Fruit fly (Drosophila melanogaster): ENCODE data around the gene Hmgcr.

Gene Hmgcr

DNA sequence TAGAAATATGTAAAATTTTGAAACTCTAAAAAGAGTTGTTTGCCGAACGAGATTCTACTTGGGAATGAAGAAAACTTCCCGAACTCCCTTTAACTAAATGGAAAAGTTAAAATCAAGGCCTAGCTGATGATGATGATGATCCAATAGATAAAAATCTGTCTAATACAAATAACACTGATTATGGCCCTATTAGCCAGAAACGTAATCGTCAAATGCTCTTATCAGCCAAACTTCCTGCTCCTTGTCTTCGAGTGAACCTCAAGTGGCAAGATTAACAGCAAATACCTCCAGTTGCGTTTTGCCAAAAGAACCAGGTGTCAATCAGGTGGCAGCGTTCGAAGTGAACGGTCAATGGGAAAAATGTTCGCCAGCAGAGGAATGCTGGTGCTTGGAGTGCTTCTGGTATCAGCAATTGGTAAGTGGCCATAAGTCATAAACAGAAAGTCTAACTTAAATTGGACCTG, 32.8 kb upstream of the Hmgcr start, which contains the start of the genes CG31468 and Gba1a (continued):
- TF ChIP-seq exex (tag; optimal IDR thresholded peaks at IDR 0.05) (peak; percentile 72), CG17829 (tag; optimal IDR thresholded peaks at IDR 0.05) (no peak), Nf-YC (tag; optimal IDR thresholded peaks at IDR 0.05) (no peak), Dref (GFP tag; IDR thresholded peaks at IDR 0.05) (no peak), Dip2 (GFP tag; IDR thresholded peaks at IDR 0.05) (no peak), Awh (GFP tag; IDR thresholded peaks at IDR 0.05) (no peak), NfI (GFP tag; optimal IDR thresholded peaks at IDR 0.05) (no peak), sug (tag; optimal IDR thresholded peaks at IDR 0.05) (peak; percentile 26)

DNA sequence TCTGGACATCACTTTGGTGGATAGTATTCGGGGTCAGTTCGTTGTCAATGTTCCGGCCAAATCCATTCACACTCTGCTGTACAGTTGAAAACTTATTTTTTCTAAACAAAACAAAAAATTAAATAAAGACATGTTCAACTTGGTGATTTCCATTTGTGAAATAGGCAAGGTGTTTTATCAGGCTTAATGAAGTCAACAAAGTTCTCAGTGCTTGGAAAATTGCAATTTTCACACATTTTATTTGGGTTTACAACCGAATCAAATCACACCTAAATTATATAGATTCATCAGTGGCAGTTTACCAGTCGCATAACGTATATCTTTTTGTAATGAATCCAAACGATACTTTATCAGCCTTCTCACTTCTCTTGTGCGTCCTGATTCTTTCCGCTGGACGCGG, 30.7 kb upstream of the Hmgcr start, which contains the start of gene Qsox4:
Gene Qsox4 (plus strand): TSS at position 301 of the 400 bp plus-strand sequence.
- TF ChIP-seq CG42726 (GFP tag; IDR thresholded peaks at IDR 0.05; ENCODE audit: partially characterized antibody) (no peak), CG12236 (GFP tag; optimal IDR thresholded peaks at IDR 0.05) (no peak), Dek (tag; optimal IDR thresholded peaks at IDR 0.05) (no peak), CG30431 (GFP tag; optimal IDR thresholded peaks at IDR 0.05) (no peak), Hr3 (GFP tag; optimal IDR thresholded peaks at IDR 0.05) (no peak), CG14860 (GFP tag; IDR thresholded peaks at IDR 0.05; ENCODE audit: partially characterized antibody) (no peak), Dp (GFP tag; optimal IDR thresholded peaks at IDR 0.05) (no peak), CG18619 (GFP tag; optimal IDR thresholded peaks at IDR 0.05) (no peak), MESR4 (GFP tag; optimal IDR thresholded peaks at IDR 0.05) (no peak), MTF-1 (GFP tag; optimal IDR thresholded peaks at IDR 0.05; ENCODE audit: borderline replicate concordance) (no peak), gem (tag; optimal IDR thresholded peaks at IDR 0.05) (no peak), Dad (GFP tag; optimal IDR thresholded peaks at IDR 0.05) (no peak), sug (tag; optimal IDR thresholded peaks at IDR 0.05) (no peak), CG8478 (optimal IDR thresholded peaks at IDR 0.05) (no peak), CG16815 (GFP tag; optimal IDR thresholded peaks at IDR 0.05) (no peak), cato (GFP tag; optimal IDR thresholded peaks at IDR 0.05; ENCODE audit: borderline replicate concordance) (no peak), gcm (GFP tag; optimal IDR thresholded peaks at IDR 0.05) (no peak), schlank (tag; optimal IDR thresholded peaks at IDR 0.05) (no peak), Antp (GFP tag; optimal IDR thresholded peaks at IDR 0.05) (no peak)

DNA sequence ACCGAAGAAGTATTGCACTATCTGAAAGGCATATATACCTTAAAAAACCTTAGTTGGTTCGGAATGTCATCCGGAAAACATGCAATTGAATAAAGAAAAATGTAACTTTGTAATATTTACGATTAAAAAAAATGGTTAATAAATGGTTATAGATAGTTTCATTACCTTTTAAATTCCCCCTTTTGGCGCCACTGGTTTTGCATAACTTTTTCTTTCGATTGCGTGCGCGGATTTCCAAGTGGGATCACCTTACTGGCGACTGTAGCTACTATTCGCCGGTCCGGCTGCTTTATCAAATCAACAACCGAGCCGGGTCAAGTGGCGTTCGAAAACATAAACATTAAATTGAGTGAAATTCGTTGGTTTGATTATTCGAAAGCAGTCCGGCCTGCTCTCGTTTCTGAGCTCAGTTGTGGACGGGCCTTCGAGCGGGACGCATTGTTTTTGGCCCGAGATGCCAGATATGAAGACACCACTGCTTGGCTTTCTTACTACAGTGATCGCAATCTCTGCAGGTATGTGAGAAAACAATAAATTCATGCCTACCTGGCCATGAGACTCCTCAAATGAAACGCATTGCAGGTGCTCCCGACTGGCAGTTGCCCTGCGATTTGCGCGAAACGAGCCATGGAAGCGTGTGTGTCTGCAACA, 28.6 kb upstream of the Hmgcr start, which contains the start of gene Gba1b:
Gene Gba1b (plus strand): TSS at position 422 of the 651 bp plus-strand sequence.
- no peak for TF ChIP-seq ftz-f1 (GFP tag; optimal IDR thresholded peaks at IDR 0.05)
- TF ChIP-seq CG17359 (tag; optimal IDR thresholded peaks at IDR 0.05): peak; percentile 3
- TF ChIP-seq pho (GFP tag; optimal IDR thresholded peaks at IDR 0.05): no peak
- TF ChIP-seq CG8089 (GFP tag; optimal IDR thresholded peaks at IDR 0.05): no peak
- TF ChIP-seq CG4282 (GFP tag; optimal IDR thresholded peaks at IDR 0.05): no peak
- TF ChIP-seq CG17802 (tag; optimal IDR thresholded peaks at IDR 0.05): peak; percentile 75
- no peak for TF ChIP-seq vfl (GFP tag; optimal IDR thresholded peaks at IDR 0.05)
- TF ChIP-seq CG14710 (tag; optimal IDR thresholded peaks at IDR 0.05): no peak
- no peak for TF ChIP-seq dimm (GFP tag; IDR thresholded peaks at IDR 0.05)
- TF ChIP-seq nerfin-2 (GFP tag; IDR thresholded peaks at IDR 0.05; ENCODE audit: partially characterized antibody): no peak
- no peak for TF ChIP-seq usp (GFP tag; optimal IDR thresholded peaks at IDR 0.05)
- TF ChIP-seq CG12219 (GFP tag; optimal IDR thresholded peaks at IDR 0.05): no peak
- no peak for TF ChIP-seq Gug (GFP tag; IDR thresholded peaks at IDR 0.05)
- TF ChIP-seq CG2199 (GFP tag; IDR thresholded peaks at IDR 0.05): 0 out of 3 replicates have a peak, but pooled peaks have one; percentile 61
- TF ChIP-seq CG1233 (GFP tag; optimal IDR thresholded peaks at IDR 0.05): no peak
- peak; percentile 68 for TF ChIP-seq Ets65A (GFP tag)
- TF ChIP-seq CG14014 (GFP tag; IDR thresholded peaks at IDR 0.05): no peak
- no peak for TF ChIP-seq cad (GFP tag; optimal IDR thresholded peaks at IDR 0.05)
- no peak for TF ChIP-seq CG4424 (GFP tag; optimal IDR thresholded peaks at IDR 0.05)
- no peak for TF ChIP-seq Atf-2 (GFP tag; optimal IDR thresholded peaks at IDR 0.05)
- 0 out of 3 replicates have a peak, but pooled peaks have one; percentile 12 for TF ChIP-seq zen2 (GFP tag; IDR thresholded peaks at IDR 0.05; ENCODE audit: partially characterized antibody)
- no peak for TF ChIP-seq lov (optimal IDR thresholded peaks at IDR 0.05)
- no peak for TF ChIP-seq lov (GFP tag; IDR thresholded peaks at IDR 0.05)
- TF ChIP-seq Dek (tag; optimal IDR thresholded peaks at IDR 0.05): no peak
